Worm (Caenorhabditis elegans) whole organism, young adult: Measurements from ENCODE around the gene T01D1.5.

Experiments used
- ama-1 ChIP-seq, 3 experiments: fragments of 150-350 bp in 1 of 3; sonication (generic microtip) in 2 of 3; optimal IDR thresholded peaks; 2 replicates each; lab custom pipeline; 2014 to 2018; ENCODE audit warnings: missing biosample characterization in 2 of 3, missing genetic modification characterization in 2 of 3, missing genetic modification reagents in 2 of 3
- egrh-3 ChIP-seq: fragments of 200-800 bp; sonication (Bioruptor generic); IDR thresholded peaks from 2 replicates; pipeline ENCODE4 v1.3.6; 2022; ENCODE audit warnings: missing genetic modification reagents, missing genetic modification characterization, missing compliant biosample characterization
- hmg-1.2 ChIP-seq: fragments of 200-800 bp; sonication (Bioruptor generic); IDR thresholded peaks from 2 replicates; pipeline ENCODE4 v1.3.6; 2022; ENCODE audit warnings: missing genetic modification reagents, missing genetic modification characterization, missing compliant biosample characterization
- snpc-4 ChIP-seq, 5 experiments: fragments of 150-350 bp in 1 of 5; sonication (generic microtip) in 4 of 5; optimal IDR thresholded peaks; 2 replicates each; lab custom pipeline; 2014 to 2018; ENCODE audit warnings: missing genetic modification characterization in 5 of 5, missing biosample characterization in 3 of 5, antibody characterized with exemption in 2 of 5, mild to moderate bottlenecking in 2 of 5, missing compliant biosample characterization in 2 of 5, missing genotype in 2 of 5, moderate library complexity in 2 of 5, missing genetic modification reagents in 1 of 5

- TF ChIP-seq egrh-3 (no peak), ama-1 (optimal IDR thresholded peaks at IDR 0.05; lab: Kevin White, UChicago) (no peak), ama-1 (GFP tag; optimal IDR thresholded peaks at IDR 0.05; lab: Kevin White, UChicago) (no peak), snpc-4 (GFP tag; optimal IDR thresholded peaks at IDR 0.05; lab: Kevin White, UChicago) (no peak), snpc-4 (tag; optimal IDR thresholded peaks at IDR 0.05; lab: Kevin White, UChicago) (no peak), hmg-1.2 (no peak)
Observed at ce11 chrII:163229-163628, 25.6 kb downstream of the T01D1.5 start.
